Worm (Caenorhabditis elegans): ENCODE measurements around the gene top-3.

ce11 chrIII:11938525-11938924 lies 21.5 kb downstream of the top-3 start:
- TF ChIP-seq K09A11.1 (tag; optimal IDR thresholded peaks at IDR 0.05; ENCODE audit: insufficient read depth) (no peak), nhr-11 (tag; optimal IDR thresholded peaks at IDR 0.05) (no peak), unc-42 (tag; optimal IDR thresholded peaks at IDR 0.05) (no peak), sox-4 (tag; optimal IDR thresholded peaks at IDR 0.05) (no peak), odd-2 (tag; optimal IDR thresholded peaks at IDR 0.05) (no peak), ceh-34 (tag; optimal IDR thresholded peaks at IDR 0.05) (no peak), F13H6.1 (tag; optimal IDR thresholded peaks at IDR 0.05) (no peak), rnt-1 (tag; optimal IDR thresholded peaks at IDR 0.05) (no peak), fax-1 (tag; optimal IDR thresholded peaks at IDR 0.05) (no peak), pha-4 (tag; optimal IDR thresholded peaks at IDR 0.05) (no peak), ceh-2 (tag; optimal IDR thresholded peaks at IDR 0.05) (no peak)
